Fruit fly (Drosophila melanogaster): ENCODE results near the gene sens-2.

- no peak for TF ChIP-seq Crg-1 (GFP tag; optimal IDR thresholded peaks at IDR 0.05)
- TF ChIP-seq tj (GFP tag; optimal IDR thresholded peaks at IDR 0.05): no peak
- TF ChIP-seq CG5204 (GFP tag; optimal IDR thresholded peaks at IDR 0.05): no peak
- TF ChIP-seq toe (GFP tag; optimal IDR thresholded peaks at IDR 0.05): no peak
- no peak for TF ChIP-seq CG33017 (tag; optimal IDR thresholded peaks at IDR 0.05)
- no peak for TF ChIP-seq kay (GFP tag; ENCODE audit: borderline replicate concordance)
- TF ChIP-seq CG12768 (GFP tag; optimal IDR thresholded peaks at IDR 0.05): no peak
- TF ChIP-seq pad (GFP tag; optimal IDR thresholded peaks at IDR 0.05): no peak
- no peak for TF ChIP-seq Clk (GFP tag; optimal IDR thresholded peaks at IDR 0.05)
- no peak for TF ChIP-seq Hr96 (GFP tag; optimal IDR thresholded peaks at IDR 0.05)
- TF ChIP-seq ovo (GFP tag; optimal IDR thresholded peaks at IDR 0.05): no peak
Measured at dm6 chr2L:6800794-6801193, 20.9 kb upstream of the sens-2 start, which contains the start of gene CG17376.

Measured in whole organism, adult.